Worm (Caenorhabditis elegans) whole organism, L4 larva: ENCODE measurements around the gene ZC190.5.
"Not testable (repeated sequence)": the region's sequence is repeated elsewhere in the genome, so short reads cannot be mapped to it uniquely, and the experiment has no call there.

Experiments used
- ZK546.5 ChIP-seq, 2 experiments: sonication (generic microtip); optimal IDR thresholded peaks; 2 replicates each; lab custom pipeline; 2017; ENCODE audit warnings: missing biosample characterization in 2 of 2, missing genetic modification characterization in 2 of 2
- ama-1 ChIP-seq: fragments of 150-350 bp; optimal IDR thresholded peaks from 2 replicates; lab custom pipeline; 2014; ENCODE audit warnings: inconsistent platforms, mixed read lengths
- dve-1 ChIP-seq: sonication (generic microtip); optimal IDR thresholded peaks from 2 replicates; lab custom pipeline; 2017; ENCODE audit warnings: antibody characterized with exemption, mild to moderate bottlenecking, missing genetic modification characterization, missing compliant biosample characterization; ENCODE audit not compliant: insufficient read depth
- hlh-30 ChIP-seq: sonication (generic microtip); optimal IDR thresholded peaks from 2 replicates; lab custom pipeline; 2017; ENCODE audit warnings: antibody characterized with exemption, mild to moderate bottlenecking, missing genetic modification characterization, missing compliant biosample characterization; ENCODE audit not compliant: insufficient read depth
- lin-13 ChIP-seq: fragments of 150-350 bp; optimal IDR thresholded peaks from 2 replicates; lab custom pipeline; 2014; ENCODE audit warnings: missing biosample characterization, missing genetic modification reagents, missing genetic modification characterization
- madf-9 ChIP-seq: fragments of 200-800 bp; sonication (Bioruptor generic); conservative IDR thresholded peaks from 2 replicates; pipeline ENCODE4 v1.3.6; 2022; ENCODE audit warnings: missing genetic modification reagents, missing genetic modification characterization, missing compliant biosample characterization
- mdt-29 ChIP-seq: fragments of 200-800 bp; sonication (Bioruptor generic); IDR thresholded peaks from 2 replicates; pipeline ENCODE4 v1.3.6; 2022; ENCODE audit warnings: missing genetic modification reagents, missing genetic modification characterization, missing compliant biosample characterization
- mes-2 ChIP-seq: sonication (generic microtip); optimal IDR thresholded peaks from 2 replicates; lab custom pipeline; 2016; ENCODE audit warnings: missing genotype, mild to moderate bottlenecking, missing genetic modification characterization, missing compliant biosample characterization; ENCODE audit not compliant: poor library complexity, severe bottlenecking
- nhr-77 ChIP-seq: fragments of 150-350 bp; optimal IDR thresholded peaks from 2 replicates; lab custom pipeline; 2014; ENCODE audit warnings: missing biosample characterization, missing genetic modification characterization
- spr-1 ChIP-seq: sonication (generic microtip); optimal IDR thresholded peaks from 2 replicates; lab custom pipeline; 2016; ENCODE audit warnings: mild to moderate bottlenecking, missing genetic modification characterization, missing compliant biosample characterization
- unc-62 ChIP-seq, 3 experiments: fragments of 150-350 bp in 1 of 3; sonication (generic microtip); optimal IDR thresholded peaks in 2 of 3; peaks in 1 of 3; 1 replicate in 1 of 3; 2 replicates in 2 of 3; lab custom pipeline; 2014 to 2017; ENCODE audit warnings: missing biosample characterization in 3 of 3, missing genetic modification characterization in 3 of 3, missing genetic modification reagents in 3 of 3, missing genotype in 1 of 3

ce11 chrV:8696218-8696617 is 22.8 kb upstream of the ZC190.5 start, which contains the start of gene ZC190.10:
- TF ChIP-seq dve-1; unc-62 (GFP tag; optimal IDR thresholded peaks at IDR 0.05 in 1 of 2; lab: Kevin White, UChicago); unc-62 (tag; optimal IDR thresholded peaks at IDR 0.05; lab: Kevin White, UChicago); nhr-77 (tag; lab: Kevin White, UChicago); ama-1 (lab: Kevin White, UChicago); madf-9 (GFP tag; lab: Robert Waterston, UW); lin-13 (GFP tag; lab: Kevin White, UChicago); spr-1 (tag; lab: Kevin White, UChicago); mdt-29 (GFP tag; lab: Robert Waterston, UW); hlh-30 (tag; lab: Kevin White, UChicago); ZK546.5 (tag; optimal IDR thresholded peaks at IDR 0.05; lab: Kevin White, UChicago); mes-2: not testable (repeated sequence)
